Worm (Caenorhabditis elegans): Measurements from ENCODE around the gene Y17G9B.4.
"Not testable (repeated sequence)": the region's sequence is repeated elsewhere in the genome, so short reads cannot be mapped to it uniquely, and the experiment has no call there.

Y17G9B.4 gene

DNA sequence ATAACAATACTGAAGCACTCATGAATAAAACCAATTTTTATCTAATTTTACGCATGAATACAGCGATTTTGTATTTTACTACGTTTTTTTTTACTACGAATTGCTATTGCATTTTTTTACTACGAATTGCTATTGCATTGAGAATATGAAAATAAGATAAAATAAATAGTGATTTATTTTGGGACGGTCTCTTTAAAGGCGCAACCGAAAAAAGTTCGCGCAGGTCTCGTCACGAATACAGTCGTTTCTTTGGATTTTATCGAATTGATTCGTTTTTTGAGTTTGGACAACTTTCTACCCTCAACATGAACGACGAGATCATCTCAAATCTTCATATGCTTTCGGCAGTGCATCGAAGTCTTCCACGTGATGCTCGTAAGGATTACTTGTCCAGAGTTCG, at the start of gene Y17G9B.4:
Gene Y17G9B.4, plus strand, starts transcription at position 306 of the 400 bp plus-strand sequence.
- no peak for TF ChIP-seq ets-7 (tag; optimal IDR thresholded peaks at IDR 0.05)
- no peak for TF ChIP-seq hmg-4 (GFP tag; optimal IDR thresholded peaks at IDR 0.05)
- TF ChIP-seq hmbx-1 (tag; optimal IDR thresholded peaks at IDR 0.05), result no peak
- no peak for TF ChIP-seq hnd-1 (tag; optimal IDR thresholded peaks at IDR 0.05)
- TF ChIP-seq ceh-36 (tag; optimal IDR thresholded peaks at IDR 0.05), result no peak
- TF ChIP-seq tbx-37 (GFP tag; conservative IDR thresholded peaks at IDR 0.05), result no peak
- TF ChIP-seq B0310.2 (tag; optimal IDR thresholded peaks at IDR 0.05), result no peak
- no peak for TF ChIP-seq scrt-1 (GFP tag; IDR thresholded peaks at IDR 0.05)
- TF ChIP-seq ceh-13 (GFP tag; optimal IDR thresholded peaks at IDR 0.05), result no peak
- TF ChIP-seq aly-1 (tag; optimal IDR thresholded peaks at IDR 0.05), result no peak
- TF ChIP-seq tbx-11 (GFP tag; IDR thresholded peaks at IDR 0.05), result no peak
- no peak for TF ChIP-seq tra-4 (tag; optimal IDR thresholded peaks at IDR 0.05)
- TF ChIP-seq ama-1 (optimal IDR thresholded peaks at IDR 0.05), result no peak
- TF ChIP-seq pes-1 (GFP tag; IDR thresholded peaks at IDR 0.05), result no peak
- TF ChIP-seq sea-1 (GFP tag; conservative IDR thresholded peaks at IDR 0.05), result no peak
- TF ChIP-seq F13C5.2 (tag; optimal IDR thresholded peaks at IDR 0.05), result no peak
- no peak for TF ChIP-seq flt-1 (GFP tag; IDR thresholded peaks at IDR 0.05)

DNA sequence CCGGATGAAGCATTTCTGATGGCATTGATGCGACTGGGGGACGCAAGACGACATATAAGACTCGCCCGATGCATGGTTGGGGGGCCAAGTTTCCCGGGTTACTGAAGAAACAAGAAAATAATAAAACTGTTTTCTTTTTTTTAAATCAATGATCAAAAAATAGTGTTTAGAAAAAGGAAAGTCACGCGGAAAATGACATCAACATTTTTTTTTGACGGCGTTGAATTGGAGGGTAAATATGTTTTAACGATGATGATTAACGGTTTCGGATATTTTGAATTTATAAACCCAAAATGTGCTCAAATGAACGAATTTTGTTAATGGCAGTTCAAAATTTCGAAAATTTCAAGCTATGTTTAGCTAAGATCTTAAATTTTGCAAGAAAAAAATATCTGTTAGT, 48.0 kb upstream of the Y17G9B.4 start, which contains the start of gene ogdh-1:
Gene ogdh-1, minus strand, starts transcription at position 101 of the 400 bp plus-strand sequence.
- TF ChIP-seq B0310.2 (tag; optimal IDR thresholded peaks at IDR 0.05) (no peak), tra-4 (tag; optimal IDR thresholded peaks at IDR 0.05) (no peak), tbx-11 (GFP tag; IDR thresholded peaks at IDR 0.05) (no peak), aly-1 (tag; optimal IDR thresholded peaks at IDR 0.05) (no peak), hmbx-1 (tag; optimal IDR thresholded peaks at IDR 0.05) (no peak), F13C5.2 (tag; optimal IDR thresholded peaks at IDR 0.05) (no peak), scrt-1 (GFP tag; IDR thresholded peaks at IDR 0.05) (no peak), ceh-36 (tag; optimal IDR thresholded peaks at IDR 0.05) (no peak), tbx-37 (GFP tag; conservative IDR thresholded peaks at IDR 0.05) (no peak), ama-1 (optimal IDR thresholded peaks at IDR 0.05) (no peak), pes-1 (GFP tag; IDR thresholded peaks at IDR 0.05) (no peak), hmg-4 (GFP tag; optimal IDR thresholded peaks at IDR 0.05) (no peak), sea-1 (GFP tag; conservative IDR thresholded peaks at IDR 0.05) (no peak), ets-7 (tag; optimal IDR thresholded peaks at IDR 0.05) (no peak), ceh-13 (GFP tag; optimal IDR thresholded peaks at IDR 0.05) (no peak), hnd-1 (tag; optimal IDR thresholded peaks at IDR 0.05) (no peak), flt-1 (GFP tag; IDR thresholded peaks at IDR 0.05) (no peak)

DNA sequence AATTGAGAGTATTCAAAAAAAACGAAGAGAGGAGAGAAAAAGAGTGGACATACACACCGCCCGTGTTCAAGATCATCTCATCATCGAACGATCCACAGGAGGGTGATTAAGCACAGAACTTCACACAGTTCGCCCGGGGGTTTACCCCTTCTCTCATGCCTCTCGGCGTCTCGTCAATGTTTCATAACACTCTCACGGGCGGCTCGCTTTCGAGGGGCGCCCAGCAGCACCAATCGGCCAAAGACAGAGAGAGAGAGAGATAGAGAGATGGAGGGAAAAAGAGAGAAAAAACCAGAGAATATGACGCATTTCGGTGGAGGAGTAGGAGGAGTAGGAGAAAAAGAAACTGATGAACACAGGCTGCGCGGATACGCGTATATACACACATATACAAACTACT, 46.7 kb upstream of the Y17G9B.4 start:
- TF ChIP-seq sea-1 (GFP tag; conservative IDR thresholded peaks at IDR 0.05) (0 out of 2 replicates have a peak, but pooled peaks have one; percentile 11), tbx-37 (GFP tag; conservative IDR thresholded peaks at IDR 0.05) (no peak), tbx-11 (GFP tag; IDR thresholded peaks at IDR 0.05) (no peak), hmg-4 (GFP tag; optimal IDR thresholded peaks at IDR 0.05) (peak; percentile 40)

DNA sequence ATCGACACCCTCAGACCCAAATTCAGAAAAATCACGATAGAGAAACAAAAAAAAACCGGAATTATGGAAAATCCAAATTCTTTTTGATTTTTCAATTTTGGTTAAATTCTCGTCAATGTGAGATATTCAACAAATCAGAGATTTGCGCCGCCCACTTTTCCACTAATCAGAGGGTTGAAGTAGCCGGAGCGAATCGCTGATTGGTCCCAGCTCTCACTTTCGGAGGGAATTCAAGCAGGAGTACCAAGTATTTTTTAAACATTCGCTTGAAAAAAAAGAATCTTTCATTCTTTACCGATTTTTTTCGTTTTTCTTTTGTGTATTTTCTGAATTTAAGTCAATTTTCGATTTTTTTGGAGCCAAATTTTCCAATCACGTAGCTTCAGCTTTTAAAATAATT, 46.0 kb upstream of the Y17G9B.4 start:
- no peak for TF ChIP-seq flt-1 (GFP tag; IDR thresholded peaks at IDR 0.05)
- no peak for TF ChIP-seq sea-1 (GFP tag; conservative IDR thresholded peaks at IDR 0.05)
- no peak for TF ChIP-seq pes-1 (GFP tag; IDR thresholded peaks at IDR 0.05)
- TF ChIP-seq ets-7 (tag; optimal IDR thresholded peaks at IDR 0.05), result no peak
- TF ChIP-seq scrt-1 (GFP tag; IDR thresholded peaks at IDR 0.05), result no peak
- TF ChIP-seq tbx-11 (GFP tag; IDR thresholded peaks at IDR 0.05), result no peak
- TF ChIP-seq ceh-13 (GFP tag; optimal IDR thresholded peaks at IDR 0.05), result no peak
- TF ChIP-seq hnd-1 (tag; optimal IDR thresholded peaks at IDR 0.05), result no peak
- TF ChIP-seq B0310.2 (tag; optimal IDR thresholded peaks at IDR 0.05), result no peak
- no peak for TF ChIP-seq F13C5.2 (tag; optimal IDR thresholded peaks at IDR 0.05)
- TF ChIP-seq ama-1 (optimal IDR thresholded peaks at IDR 0.05), result no peak
- no peak for TF ChIP-seq hmbx-1 (tag; optimal IDR thresholded peaks at IDR 0.05)
- TF ChIP-seq aly-1 (tag; optimal IDR thresholded peaks at IDR 0.05), result no peak
- TF ChIP-seq tbx-37 (GFP tag; conservative IDR thresholded peaks at IDR 0.05), result no peak
- no peak for TF ChIP-seq ceh-36 (tag; optimal IDR thresholded peaks at IDR 0.05)
- TF ChIP-seq hmg-4 (GFP tag; optimal IDR thresholded peaks at IDR 0.05), result no peak
- TF ChIP-seq tra-4 (tag; optimal IDR thresholded peaks at IDR 0.05), result no peak

DNA sequence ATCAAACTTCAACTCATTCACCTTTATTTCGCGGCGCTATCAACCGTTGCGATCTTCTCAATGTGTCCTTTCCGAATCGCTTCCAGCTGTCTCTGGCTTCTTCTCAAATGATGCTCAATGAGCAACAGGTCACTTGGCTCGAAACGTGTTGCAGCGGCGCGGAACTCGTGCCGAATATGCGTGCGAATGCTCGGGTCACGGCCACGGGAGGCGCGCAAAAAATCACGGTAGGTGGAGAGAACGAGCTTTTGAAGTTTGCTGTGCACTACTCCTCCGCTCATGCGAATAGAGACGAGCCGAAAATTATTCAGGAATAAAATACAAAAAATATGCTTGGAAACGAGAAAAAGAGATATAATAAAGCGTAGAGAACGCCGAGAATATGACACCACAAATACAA, 41.5 kb upstream of the Y17G9B.4 start, which contains the start of gene cif-1:
Gene cif-1, minus strand, starts transcription at position 297 of the 400 bp plus-strand sequence.
- TF ChIP-seq ama-1 (optimal IDR thresholded peaks at IDR 0.05), result no peak
- TF ChIP-seq aly-1 (tag; optimal IDR thresholded peaks at IDR 0.05), result no peak
- TF ChIP-seq tbx-37 (GFP tag; conservative IDR thresholded peaks at IDR 0.05), result no peak
- no peak for TF ChIP-seq F13C5.2 (tag; optimal IDR thresholded peaks at IDR 0.05)
- no peak for TF ChIP-seq ets-7 (tag; optimal IDR thresholded peaks at IDR 0.05)
- TF ChIP-seq B0310.2 (tag; optimal IDR thresholded peaks at IDR 0.05), result no peak
- TF ChIP-seq hmg-4 (GFP tag; optimal IDR thresholded peaks at IDR 0.05), result no peak
- no peak for TF ChIP-seq sea-1 (GFP tag; conservative IDR thresholded peaks at IDR 0.05)
- TF ChIP-seq tra-4 (tag; optimal IDR thresholded peaks at IDR 0.05), result no peak
- no peak for TF ChIP-seq flt-1 (GFP tag; IDR thresholded peaks at IDR 0.05)
- TF ChIP-seq ceh-13 (GFP tag; optimal IDR thresholded peaks at IDR 0.05), result no peak
- no peak for TF ChIP-seq hnd-1 (tag; optimal IDR thresholded peaks at IDR 0.05)
- TF ChIP-seq ceh-36 (tag; optimal IDR thresholded peaks at IDR 0.05), result no peak
- TF ChIP-seq tbx-11 (GFP tag; IDR thresholded peaks at IDR 0.05), result no peak
- TF ChIP-seq pes-1 (GFP tag; IDR thresholded peaks at IDR 0.05), result no peak
- no peak for TF ChIP-seq hmbx-1 (tag; optimal IDR thresholded peaks at IDR 0.05)
- TF ChIP-seq scrt-1 (GFP tag; IDR thresholded peaks at IDR 0.05), result no peak

DNA sequence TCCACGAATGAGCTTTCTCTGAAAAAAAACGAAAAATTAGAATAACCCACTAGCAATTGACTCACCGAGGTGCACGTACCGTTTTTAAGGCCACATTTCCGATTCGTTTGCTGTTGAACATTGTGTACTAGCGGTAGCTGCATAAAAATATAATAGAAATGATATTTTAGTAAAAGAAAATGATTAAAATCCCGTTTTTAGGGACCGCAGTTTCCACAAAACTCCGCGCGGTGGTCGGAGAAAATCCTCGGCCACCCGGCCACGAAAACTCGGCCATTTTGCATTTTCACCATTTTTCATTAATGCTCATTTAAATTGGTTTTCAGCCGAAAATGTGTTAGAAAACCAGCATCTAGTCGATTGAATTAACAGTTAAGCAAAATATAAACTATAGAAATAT, 39.5 kb upstream of the Y17G9B.4 start, which contains the start of gene yars-2:
Gene yars-2, minus strand, starts transcription at position 249 of the 400 bp plus-strand sequence.
- TF ChIP-seq ama-1 (optimal IDR thresholded peaks at IDR 0.05), result peak; percentile 65
- TF ChIP-seq pes-1 (GFP tag; IDR thresholded peaks at IDR 0.05), result peak; percentile 61; the same call in 1 of the 2 replicates
- peak; percentile 68 for TF ChIP-seq tbx-37 (GFP tag; conservative IDR thresholded peaks at IDR 0.05)
- TF ChIP-seq ceh-36 (tag; optimal IDR thresholded peaks at IDR 0.05), result peak; percentile 23
- no peak for TF ChIP-seq scrt-1 (GFP tag; IDR thresholded peaks at IDR 0.05)

DNA sequence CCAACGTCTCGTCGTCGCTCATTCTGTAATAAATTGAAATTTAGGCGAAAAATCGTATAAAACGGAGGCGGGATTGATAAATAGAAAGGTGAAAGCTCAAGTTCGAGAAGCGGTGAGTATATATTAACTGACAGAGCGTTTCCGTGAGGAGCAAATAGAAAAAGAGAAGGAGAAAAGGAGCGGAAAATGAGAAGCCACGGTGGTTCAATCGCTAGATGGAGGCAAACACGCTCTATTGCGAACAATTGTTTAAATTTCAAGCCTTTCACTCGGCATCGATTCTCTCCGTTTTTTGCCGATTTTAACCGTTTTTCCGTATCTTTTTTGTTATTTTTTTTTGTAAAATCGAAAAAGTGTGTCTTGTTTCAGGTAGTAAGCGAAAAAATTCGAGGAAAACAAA, 36.1 kb upstream of the Y17G9B.4 start, which contains the start of gene miro-1:
Gene miro-1, minus strand, starts transcription at position 23 of the 400 bp plus-strand sequence.
- TF ChIP-seq aly-1, hnd-1, ceh-36 (tag; optimal IDR thresholded peaks at IDR 0.05): not testable (repeated sequence)

Measured in whole organism, early embryonic.